Fruit fly (Drosophila melanogaster) whole organism, embryonic: ENCODE data around the gene CG13912.

ENCODE experiments used
- Atf3 ChIP-seq: fragments of 200-800 bp; sonication (Bioruptor generic); optimal IDR thresholded peaks from 3 replicates; lab custom pipeline; 2016; ENCODE audit warnings: missing biosample characterization, missing genetic modification characterization
- Awh ChIP-seq: fragments of 200-800 bp; sonication (Bioruptor generic); IDR thresholded peaks from 2 replicates; pipeline ENCODE4, ENCODE4 v1.3.6; 2022; ENCODE audit warnings: missing biosample characterization, missing genetic modification characterization
- CG10274 ChIP-seq: fragments of 200-800 bp; sonication (Bioruptor generic); optimal IDR thresholded peaks from 3 replicates; lab custom pipeline; 2017; ENCODE audit warnings: missing biosample characterization, mild to moderate bottlenecking, missing genetic modification characterization
- CG10565 ChIP-seq: fragments of 200-800 bp; sonication (Bioruptor generic); optimal IDR thresholded peaks from 3 replicates; lab custom pipeline; 2016; ENCODE audit warnings: missing biosample characterization, mild to moderate bottlenecking, missing genetic modification characterization
- CG11695 ChIP-seq: fragments of 200-800 bp; sonication (Bioruptor generic); IDR thresholded peaks from 3 replicates; pipeline ENCODE4 v1.3.6; 2022; ENCODE audit warnings: missing biosample characterization, missing genetic modification characterization
- CG11696 ChIP-seq: fragments of 200-800 bp; sonication (Bioruptor generic); IDR thresholded peaks from 2 replicates; pipeline ENCODE4 v1.3.6; 2022; ENCODE audit warnings: missing biosample characterization, missing genetic modification characterization
- CG11723 ChIP-seq: fragments of 200-800 bp; sonication (Bioruptor generic); optimal IDR thresholded peaks from 2 replicates; lab custom pipeline; 2017; ENCODE audit warnings: missing biosample characterization, mild to moderate bottlenecking, missing genetic modification characterization
- CG12391 ChIP-seq: fragments of 200-800 bp; sonication (Bioruptor generic); optimal IDR thresholded peaks from 3 replicates; lab custom pipeline; 2018; ENCODE audit warnings: missing biosample characterization, mild to moderate bottlenecking, missing genetic modification characterization, moderate library complexity
- CG12744 ChIP-seq: fragments of 200-800 bp; sonication (Bioruptor generic); optimal IDR thresholded peaks from 2 replicates; lab custom pipeline; 2016; ENCODE audit warnings: missing biosample characterization, missing genetic modification characterization
- CG13894 ChIP-seq: fragments of 200-800 bp; sonication (Bioruptor generic); optimal IDR thresholded peaks from 3 replicates; lab custom pipeline; 2018; ENCODE audit warnings: missing biosample characterization, mild to moderate bottlenecking, missing genetic modification characterization, moderate library complexity
- CG15011 ChIP-seq: fragments of 200-800 bp; sonication (Bioruptor generic); optimal IDR thresholded peaks from 3 replicates; lab custom pipeline; 2018; ENCODE audit warnings: missing biosample characterization, mild to moderate bottlenecking, missing genetic modification characterization
- CG15269 ChIP-seq: fragments of 200-800 bp; sonication (Bioruptor generic); optimal IDR thresholded peaks from 2 replicates; lab custom pipeline; 2018; ENCODE audit warnings: missing biosample characterization, mild to moderate bottlenecking, missing genetic modification characterization, moderate library complexity
- CG30020 ChIP-seq: fragments of 200-800 bp; optimal IDR thresholded peaks from 2 replicates; lab custom pipeline; 2019; ENCODE audit warnings: missing biosample characterization, mild to moderate bottlenecking, missing genetic modification characterization, moderate library complexity
- CG3065 ChIP-seq: fragments of 200-800 bp; sonication (Bioruptor generic); optimal IDR thresholded peaks from 2 replicates; lab custom pipeline; 2016; ENCODE audit warnings: missing biosample characterization, missing genetic modification characterization
- CG5953 ChIP-seq: fragments of 200-800 bp; sonication (Bioruptor generic); IDR thresholded peaks from 2 replicates; pipeline ENCODE4 v1.3.6; 2022; ENCODE audit warnings: missing biosample characterization, missing genetic modification characterization
- CG6654 ChIP-seq: fragments of 200-800 bp; sonication (Bioruptor generic); optimal IDR thresholded peaks from 2 replicates; lab custom pipeline; 2017; ENCODE audit warnings: missing biosample characterization, mild to moderate bottlenecking, missing genetic modification characterization
- CG6689 ChIP-seq: fragments of 200-800 bp; sonication (Bioruptor generic); IDR thresholded peaks from 2 replicates; pipeline ENCODE4 v1.3.6; 2022; ENCODE audit warnings: missing biosample characterization, missing genetic modification characterization
- CG6791 ChIP-seq: fragments of 200-800 bp; sonication (Bioruptor generic); IDR thresholded peaks from 3 replicates; pipeline ENCODE4 v1.3.6; 2022; ENCODE audit warnings: missing biosample characterization, missing genetic modification characterization; ENCODE audit not compliant: partially characterized antibody
- CG7987 ChIP-seq: fragments of 200-800 bp; sonication (Bioruptor generic); optimal IDR thresholded peaks from 2 replicates; lab custom pipeline; 2018; ENCODE audit warnings: missing biosample characterization, mild to moderate bottlenecking, missing genetic modification characterization, moderate library complexity
- CrebB ChIP-seq: fragments of 200-800 bp; sonication (Bioruptor generic); optimal IDR thresholded peaks from 3 replicates; lab custom pipeline; 2018; ENCODE audit warnings: missing biosample characterization, mild to moderate bottlenecking, missing genetic modification characterization
- D19B ChIP-seq: fragments of 200-800 bp; sonication (Bioruptor generic); optimal IDR thresholded peaks from 2 replicates; lab custom pipeline; 2017; ENCODE audit warnings: missing biosample characterization, mild to moderate bottlenecking, missing genetic modification characterization
- Deaf1 ChIP-seq: fragments of 200-800 bp; optimal IDR thresholded peaks from 3 replicates; lab custom pipeline; 2019; ENCODE audit warnings: missing biosample characterization, mild to moderate bottlenecking, missing genetic modification characterization, moderate library complexity
- Fer1 ChIP-seq: fragments of 200-800 bp; sonication (Bioruptor generic); optimal IDR thresholded peaks from 2 replicates; lab custom pipeline; 2017; ENCODE audit warnings: missing biosample characterization, mild to moderate bottlenecking, missing genetic modification characterization
- Fer3 ChIP-seq: fragments of 200-800 bp; sonication (Bioruptor generic); optimal IDR thresholded peaks from 2 replicates; lab custom pipeline; 2018; ENCODE audit warnings: missing biosample characterization, mild to moderate bottlenecking, missing genetic modification characterization, moderate library complexity
- HHEX ChIP-seq: fragments of 200-800 bp; sonication (Bioruptor generic); optimal IDR thresholded peaks from 3 replicates; lab custom pipeline; 2017; ENCODE audit warnings: missing biosample characterization, mild to moderate bottlenecking, missing genetic modification characterization, missing genetic modification reagents
- Med ChIP-seq: fragments of 200-800 bp; sonication (Bioruptor generic); peaks from one replicate; lab custom pipeline; 2016; ENCODE audit warnings: missing biosample characterization, missing genetic modification characterization, mild to moderate bottlenecking, inconsistent platforms, moderate library complexity
- Myb ChIP-seq: fragments of 200-800 bp; sonication (Bioruptor generic); optimal IDR thresholded peaks from 2 replicates; lab custom pipeline; 2016; ENCODE audit warnings: missing biosample characterization, missing genetic modification characterization
- Ravus ChIP-seq: fragments of 200-800 bp; sonication (Bioruptor generic); IDR thresholded peaks from 2 replicates; pipeline ENCODE4 v1.3.6; 2022; ENCODE audit warnings: missing biosample characterization, missing genetic modification characterization
- Rfx ChIP-seq: fragments of 200-800 bp; sonication (Bioruptor generic); IDR thresholded peaks from 2 replicates; pipeline ENCODE4 v1.3.6; 2022; ENCODE audit warnings: missing biosample characterization, missing genetic modification characterization
- YL-1 ChIP-seq: fragments of 200-800 bp; sonication (Bioruptor generic); optimal IDR thresholded peaks from 3 replicates; lab custom pipeline; 2017; ENCODE audit warnings: missing biosample characterization, mild to moderate bottlenecking, missing genetic modification characterization
- abd-A ChIP-seq: fragments of 200-800 bp; sonication (Bioruptor generic); optimal IDR thresholded peaks from 3 replicates; lab custom pipeline; 2019; ENCODE audit warnings: missing biosample characterization, mild to moderate bottlenecking, missing genetic modification characterization, moderate library complexity
- ase ChIP-seq: fragments of 200-800 bp; sonication (Bioruptor generic); IDR thresholded peaks from 3 replicates; pipeline ENCODE4 v1.3.6; 2022; ENCODE audit warnings: missing biosample characterization, missing genetic modification characterization
- dan ChIP-seq: fragments of 200-800 bp; sonication (Bioruptor generic); IDR thresholded peaks from 2 replicates; pipeline ENCODE4 v1.3.6; 2022; ENCODE audit warnings: missing biosample characterization, missing genetic modification characterization
- dmrt11E ChIP-seq: fragments of 200-800 bp; sonication (Bioruptor generic); optimal IDR thresholded peaks from 3 replicates; lab custom pipeline; 2018; ENCODE audit warnings: missing biosample characterization, mild to moderate bottlenecking, missing genetic modification characterization, moderate library complexity
- ems ChIP-seq: fragments of 200-800 bp; sonication (Bioruptor generic); optimal IDR thresholded peaks from 3 replicates; lab custom pipeline; 2016; ENCODE audit warnings: missing biosample characterization, missing genetic modification characterization
- gro ChIP-seq: fragments of 200-800 bp; sonication (Bioruptor generic); optimal IDR thresholded peaks from 2 replicates; lab custom pipeline; 2016; ENCODE audit warnings: missing biosample characterization, missing genetic modification characterization
- hbn ChIP-seq: fragments of 200-800 bp; sonication (Bioruptor generic); IDR thresholded peaks from 2 replicates; pipeline ENCODE4 v1.3.6; 2022; ENCODE audit warnings: missing biosample characterization, missing genetic modification characterization; ENCODE audit not compliant: partially characterized antibody
- insv ChIP-seq, 2 experiments: fragments of 200-800 bp; sonication (Bioruptor generic); optimal IDR thresholded peaks; 3 replicates each; lab custom pipeline; 2016 to 2018; ENCODE audit warnings: missing biosample characterization in 2 of 2, missing genetic modification characterization in 2 of 2
- mirr ChIP-seq: fragments of 200-800 bp; sonication (Bioruptor generic); optimal IDR thresholded peaks from 3 replicates; lab custom pipeline; 2018; ENCODE audit warnings: missing biosample characterization, mild to moderate bottlenecking, missing genetic modification characterization
- mld ChIP-seq: fragments of 200-800 bp; sonication (Bioruptor generic); IDR thresholded peaks from 3 replicates; pipeline ENCODE4 v1.3.6; 2022; ENCODE audit warnings: missing biosample characterization, missing genetic modification characterization; ENCODE audit not compliant: partially characterized antibody
- nmo ChIP-seq: fragments of 200-800 bp; sonication (Bioruptor generic); optimal IDR thresholded peaks from 2 replicates; lab custom pipeline; 2018; ENCODE audit warnings: missing biosample characterization, mild to moderate bottlenecking, missing genetic modification characterization, moderate library complexity
- onecut ChIP-seq: fragments of 200-800 bp; sonication (Bioruptor generic); IDR thresholded peaks from 2 replicates; pipeline ENCODE4 v1.3.6; 2022; ENCODE audit warnings: missing biosample characterization, missing genetic modification characterization
- phol ChIP-seq: fragments of 200-800 bp; sonication (Bioruptor generic); optimal IDR thresholded peaks from 3 replicates; lab custom pipeline; 2018; ENCODE audit warnings: missing biosample characterization, mild to moderate bottlenecking, missing genetic modification characterization, moderate library complexity
- ranshi ChIP-seq: fragments of 200-800 bp; sonication (Bioruptor generic); IDR thresholded peaks from 2 replicates; pipeline ENCODE4 v1.3.6; 2022; ENCODE audit warnings: missing biosample characterization, missing genetic modification characterization
- rib ChIP-seq: fragments of 200-800 bp; sonication (Bioruptor generic); IDR thresholded peaks from 2 replicates; pipeline ENCODE4 v1.3.6; 2022; ENCODE audit warnings: missing biosample characterization, missing genetic modification characterization
- scrt ChIP-seq: fragments of 200-800 bp; sonication (Bioruptor generic); optimal IDR thresholded peaks from 2 replicates; lab custom pipeline; 2018; ENCODE audit warnings: missing biosample characterization, mild to moderate bottlenecking, missing genetic modification characterization, moderate library complexity
- sd ChIP-seq: fragments of 200-800 bp; sonication (Bioruptor generic); optimal IDR thresholded peaks from 3 replicates; lab custom pipeline; 2018; ENCODE audit warnings: missing biosample characterization, mild to moderate bottlenecking, missing genetic modification characterization, moderate library complexity
- slou ChIP-seq: fragments of 200-800 bp; sonication (Bioruptor generic); optimal IDR thresholded peaks from 3 replicates; lab custom pipeline; 2016; ENCODE audit warnings: missing biosample characterization, missing genetic modification characterization
- sr ChIP-seq: fragments of 200-800 bp; sonication (Bioruptor generic); IDR thresholded peaks from 3 replicates; pipeline ENCODE4 v1.3.6; 2022; ENCODE audit warnings: missing biosample characterization, missing genetic modification characterization
- tna ChIP-seq: fragments of 200-800 bp; sonication (Bioruptor generic); IDR thresholded peaks from 2 replicates; pipeline ENCODE4 v1.3.6; 2022; ENCODE audit warnings: missing biosample characterization, missing genetic modification characterization; ENCODE audit not compliant: partially characterized antibody
- z ChIP-seq: fragments of 200-800 bp; sonication (Bioruptor generic); IDR thresholded peaks from 3 replicates; pipeline ENCODE4 v1.3.6; 2022; ENCODE audit warnings: missing biosample characterization, missing genetic modification characterization

Gene CG13912

DNA sequence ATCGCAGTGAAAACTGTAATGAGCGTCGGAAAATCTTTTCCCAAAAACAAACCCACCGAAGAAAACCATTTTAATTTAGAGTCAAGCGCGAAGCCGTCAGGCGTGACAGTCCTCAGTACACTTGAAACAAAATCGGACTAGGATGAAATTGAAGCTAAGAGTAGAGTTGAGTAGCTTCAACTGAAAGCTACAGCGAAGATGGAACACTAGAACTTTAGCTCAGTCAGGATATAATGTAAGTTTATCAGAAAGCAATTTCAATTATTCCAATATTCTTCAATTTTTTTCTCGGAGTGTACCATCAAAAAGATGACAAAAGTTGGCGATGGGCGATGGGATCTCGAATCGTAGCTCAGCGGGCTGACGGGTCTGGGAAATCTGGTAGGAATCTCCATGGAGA is 27.1 kb downstream of the CG13912 start (continued):
- TF ChIP-seq D19B (GFP tag; lab: Kevin White, UChicago): no peak
- peak; percentile 29 for TF ChIP-seq HHEX (GFP tag; lab: Kevin White, UChicago)
- no peak for TF ChIP-seq scrt (GFP tag; lab: Kevin White, UChicago)
- no peak for TF ChIP-seq CG11696
- no peak for TF ChIP-seq CG10565 (GFP tag; lab: Kevin White, UChicago)
- TF ChIP-seq CG10274: no peak
- TF ChIP-seq slou (GFP tag; lab: Kevin White, UChicago): no peak
- no peak for TF ChIP-seq mld
- peak; percentile 55; the same call in 1 of the 2 replicates for TF ChIP-seq ranshi (GFP tag; lab: Robert Waterston, UW)
- no peak for TF ChIP-seq sr (GFP tag; lab: Robert Waterston, UW)
- TF ChIP-seq CG30020: no peak
- no peak for TF ChIP-seq CG12744 (GFP tag; lab: Kevin White, UChicago)
- no peak for TF ChIP-seq CG11723 (GFP tag; lab: Kevin White, UChicago)
- no peak for TF ChIP-seq CrebB (tag; lab: Kevin White, UChicago)
- peak; percentile 15 for TF ChIP-seq CG15269 (tag; lab: Kevin White, UChicago)
- TF ChIP-seq CG6791 (GFP tag; lab: Robert Waterston, UW): no peak
- no peak for TF ChIP-seq Ravus (GFP tag; lab: Robert Waterston, UW)
- TF ChIP-seq dan: no peak
- TF ChIP-seq Myb: no peak
- no peak for TF ChIP-seq ems
- TF ChIP-seq nmo (GFP tag; lab: Kevin White, UChicago): peak; percentile 55
- peak; percentile 60 for TF ChIP-seq onecut
- TF ChIP-seq hbn: no peak
- TF ChIP-seq Fer3: peak; percentile 42
- TF ChIP-seq rib: no peak
- no peak for TF ChIP-seq Atf3 (GFP tag; lab: Kevin White, UChicago)
- TF ChIP-seq tna (GFP tag; lab: Robert Waterston, UW): no peak
- no peak for TF ChIP-seq CG7987 (GFP tag; lab: Kevin White, UChicago)
- no peak for TF ChIP-seq CG3065
- no peak for TF ChIP-seq CG5953 (GFP tag; lab: Robert Waterston, UW)
- TF ChIP-seq CG12391: peak; percentile 42
- TF ChIP-seq Med (GFP tag; lab: Kevin White, UChicago): peak; percentile 73
- TF ChIP-seq CG11695 (GFP tag; lab: Robert Waterston, UW): peak; percentile 45; the same call in 1 of the 3 replicates
- no peak for TF ChIP-seq ase (GFP tag; lab: Robert Waterston, UW)
- TF ChIP-seq insv (GFP tag; optimal IDR thresholded peaks at IDR 0.05; lab: Kevin White, UChicago): no peak
- peak; percentile 20 for TF ChIP-seq CG6654 (GFP tag; lab: Kevin White, UChicago)
- TF ChIP-seq mirr (GFP tag; lab: Kevin White, UChicago): no peak
- TF ChIP-seq abd-A (tag; lab: Kevin White, UChicago): no peak
- TF ChIP-seq gro (GFP tag; lab: Kevin White, UChicago): no peak
- no peak for TF ChIP-seq sd (tag; lab: Kevin White, UChicago)
- no peak for TF ChIP-seq YL-1 (GFP tag; lab: Kevin White, UChicago)
- TF ChIP-seq Deaf1 (tag; lab: Kevin White, UChicago): no peak
- TF ChIP-seq CG15011 (GFP tag; lab: Kevin White, UChicago): peak; percentile 15
- peak; percentile 36 for TF ChIP-seq dmrt11E (tag; lab: Kevin White, UChicago)
- TF ChIP-seq phol: peak; percentile 66
- TF ChIP-seq z (GFP tag; lab: Robert Waterston, UW): no peak
- TF ChIP-seq CG13894 (tag; lab: Kevin White, UChicago): no peak
- TF ChIP-seq CG6689: peak; percentile 59; the same call in 1 of the 2 replicates
- no peak for TF ChIP-seq Fer1 (GFP tag; lab: Kevin White, UChicago)
- TF ChIP-seq Awh: no peak
- TF ChIP-seq Rfx: 0 out of 2 replicates have a peak, but pooled peaks have one; percentile 12
